Fruit fly (Drosophila melanogaster): ENCODE data around the gene CG31404.

The CG31404 gene

dm6 chr3R:19352121-19352520 lies 23.7 kb downstream of the CG31404 start:
- TF ChIP-seq ss (GFP tag; optimal IDR thresholded peaks at IDR 0.05) (no peak), fkh (GFP tag; optimal IDR thresholded peaks at IDR 0.05) (no peak), CG8119 (GFP tag; IDR thresholded peaks at IDR 0.05) (no peak), CG32006 (GFP tag; optimal IDR thresholded peaks at IDR 0.05) (no peak), CG6792 (GFP tag; optimal IDR thresholded peaks at IDR 0.05) (no peak), CG8319 (GFP tag; optimal IDR thresholded peaks at IDR 0.05) (no peak), Hr39 (GFP tag; optimal IDR thresholded peaks at IDR 0.05) (no peak), Hr4 (GFP tag; optimal IDR thresholded peaks at IDR 0.05) (no peak), Blimp-1 (GFP tag; optimal IDR thresholded peaks at IDR 0.05) (no peak), spab (GFP tag; optimal IDR thresholded peaks at IDR 0.05) (no peak), CG34406 (GFP tag; optimal IDR thresholded peaks at IDR 0.05) (no peak), cyc (GFP tag; optimal IDR thresholded peaks at IDR 0.05) (no peak), Met (GFP tag; optimal IDR thresholded peaks at IDR 0.05) (no peak)

DNA sequence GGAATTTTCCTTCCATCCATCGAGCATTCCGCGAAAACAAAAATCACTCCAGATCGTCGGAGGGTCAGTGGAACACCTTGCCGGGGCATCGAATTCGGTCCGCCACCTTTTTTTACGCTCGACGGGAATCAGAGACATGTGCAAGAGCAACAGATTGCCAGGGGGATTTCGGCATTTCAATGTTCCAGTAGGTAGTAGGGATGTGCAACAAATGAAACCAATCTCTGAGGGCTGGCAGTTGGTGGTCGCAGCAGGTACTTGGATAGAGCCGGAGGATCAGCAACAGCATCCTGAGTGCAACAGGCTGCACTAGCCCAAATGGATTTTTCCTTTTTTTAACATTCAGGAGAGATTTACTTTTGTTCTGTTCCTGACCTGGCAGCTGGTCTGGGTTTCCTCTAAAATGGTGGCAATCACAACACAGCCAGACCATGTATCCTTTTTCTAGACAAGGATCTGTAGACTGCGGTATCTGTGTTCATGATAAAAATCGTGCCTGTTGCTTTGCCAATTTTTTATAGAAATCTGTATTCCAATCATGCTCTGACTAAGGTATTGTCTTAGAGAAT lies 25.4 kb downstream of the CG31404 start:
- TF ChIP-seq Hr4 (GFP tag; optimal IDR thresholded peaks at IDR 0.05) = no peak
- TF ChIP-seq Gug (GFP tag; IDR thresholded peaks at IDR 0.05) = no peak
- no peak for TF ChIP-seq fd59A (GFP tag; optimal IDR thresholded peaks at IDR 0.05)
- TF ChIP-seq CG11762 (GFP tag; optimal IDR thresholded peaks at IDR 0.05; ENCODE audit: insufficient read depth) = no peak
- no peak for TF ChIP-seq CG1621 (tag; optimal IDR thresholded peaks at IDR 0.05)
- TF ChIP-seq Sox15 (GFP tag; optimal IDR thresholded peaks at IDR 0.05) = no peak
- TF ChIP-seq fd85E (GFP tag; optimal IDR thresholded peaks at IDR 0.05) = no peak
- TF ChIP-seq Blimp-1 (GFP tag; optimal IDR thresholded peaks at IDR 0.05) = no peak

DNA sequence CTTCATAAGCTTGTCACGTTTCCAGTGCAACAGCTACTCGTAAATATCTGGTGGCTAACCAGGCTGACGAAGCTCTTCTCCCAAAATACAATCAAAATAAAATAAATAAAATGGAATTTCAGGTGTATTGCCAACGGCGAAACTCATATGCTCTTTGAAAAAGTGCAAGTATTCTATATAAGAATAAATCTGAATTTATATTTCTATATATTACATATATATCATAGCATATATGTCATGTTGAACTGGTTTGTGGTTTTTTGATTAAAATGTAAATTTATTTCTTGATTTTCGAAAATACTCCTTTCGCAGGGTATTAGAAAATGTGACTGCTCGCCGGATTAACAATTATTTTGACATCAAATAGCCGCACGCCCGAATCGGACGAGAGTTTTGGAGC lies 28.1 kb downstream of the CG31404 start:
- no peak for TF ChIP-seq CG4318 (GFP tag; optimal IDR thresholded peaks at IDR 0.05)
- no peak for TF ChIP-seq CG6163 (GFP tag; IDR thresholded peaks at IDR 0.05)
- no peak for TF ChIP-seq CG6276 (GFP tag; optimal IDR thresholded peaks at IDR 0.05)
- no peak for TF ChIP-seq Hr4 (GFP tag; optimal IDR thresholded peaks at IDR 0.05)
- no peak for TF ChIP-seq achi (GFP tag; optimal IDR thresholded peaks at IDR 0.05)
- TF ChIP-seq CG6808 (GFP tag; optimal IDR thresholded peaks at IDR 0.05) = no peak
- TF ChIP-seq CG31627 (GFP tag; optimal IDR thresholded peaks at IDR 0.05) = no peak
- no peak for TF ChIP-seq topi (GFP tag; optimal IDR thresholded peaks at IDR 0.05)
- no peak for TF ChIP-seq OdsH (GFP tag; optimal IDR thresholded peaks at IDR 0.05)
- peak; percentile 17 for TF ChIP-seq CG10631 (GFP tag; optimal IDR thresholded peaks at IDR 0.05)
- TF ChIP-seq CG9139 (GFP tag; optimal IDR thresholded peaks at IDR 0.05) = no peak
- peak; percentile 33 for TF ChIP-seq acj6 (GFP tag; optimal IDR thresholded peaks at IDR 0.05)
- TF ChIP-seq CG6792 (GFP tag; optimal IDR thresholded peaks at IDR 0.05) = no peak
- TF ChIP-seq CG3032 (tag; optimal IDR thresholded peaks at IDR 0.05) = no peak
- TF ChIP-seq CG8632 (GFP tag; optimal IDR thresholded peaks at IDR 0.05) = no peak
- TF ChIP-seq CG11902 (GFP tag; optimal IDR thresholded peaks at IDR 0.05) = no peak
- TF ChIP-seq fd85E (GFP tag; optimal IDR thresholded peaks at IDR 0.05) = no peak
- no peak for TF ChIP-seq pdm3 (GFP tag; optimal IDR thresholded peaks at IDR 0.05)
- TF ChIP-seq Lpt (GFP tag; optimal IDR thresholded peaks at IDR 0.05) = no peak
- no peak for TF ChIP-seq fkh (GFP tag; optimal IDR thresholded peaks at IDR 0.05)
- peak; percentile 10 for TF ChIP-seq Sox102F (GFP tag; optimal IDR thresholded peaks at IDR 0.05)
- no peak for TF ChIP-seq dac (GFP tag; optimal IDR thresholded peaks at IDR 0.05)
- no peak for TF ChIP-seq Sox15 (GFP tag; optimal IDR thresholded peaks at IDR 0.05)
- TF ChIP-seq net (GFP tag; optimal IDR thresholded peaks at IDR 0.05) = no peak
- no peak for TF ChIP-seq Sox14 (GFP tag; optimal IDR thresholded peaks at IDR 0.05)
- TF ChIP-seq CG8119 (GFP tag; IDR thresholded peaks at IDR 0.05) = no peak
- no peak for TF ChIP-seq CG11762 (GFP tag; optimal IDR thresholded peaks at IDR 0.05; ENCODE audit: insufficient read depth)
- no peak for TF ChIP-seq spab (GFP tag; optimal IDR thresholded peaks at IDR 0.05)
- TF ChIP-seq Smox (GFP tag; optimal IDR thresholded peaks at IDR 0.05) = no peak
- TF ChIP-seq salr (GFP tag; optimal IDR thresholded peaks at IDR 0.05) = no peak
- no peak for TF ChIP-seq CG16779 (tag; optimal IDR thresholded peaks at IDR 0.05)
- peak; percentile 37 for TF ChIP-seq esn (GFP tag; optimal IDR thresholded peaks at IDR 0.05)
- TF ChIP-seq vri (GFP tag; optimal IDR thresholded peaks at IDR 0.05) = no peak
- no peak for TF ChIP-seq cyc (GFP tag; optimal IDR thresholded peaks at IDR 0.05)
- no peak for TF ChIP-seq CG32006 (GFP tag; optimal IDR thresholded peaks at IDR 0.05)
- TF ChIP-seq CG11294 (GFP tag; IDR thresholded peaks at IDR 0.05) = no peak
- no peak for TF ChIP-seq CG3919 (GFP tag; optimal IDR thresholded peaks at IDR 0.05)
- TF ChIP-seq CG10669 (GFP tag; optimal IDR thresholded peaks at IDR 0.05) = no peak

All from whole organism, prepupa.